Worm (Caenorhabditis elegans): ENCODE data around the gene Y51H7C.7.

Gene Y51H7C.7

ce11 chrII:1436715-1437114 lies 34.3 kb downstream of the Y51H7C.7 start:
- TF ChIP-seq fkh-2 (tag; optimal IDR thresholded peaks at IDR 0.05) (no peak), lin-39 (tag; optimal IDR thresholded peaks at IDR 0.05) (no peak), ceh-28 (tag; optimal IDR thresholded peaks at IDR 0.05) (no peak), ztf-4 (tag; optimal IDR thresholded peaks at IDR 0.05) (no peak), fos-1 (tag; optimal IDR thresholded peaks at IDR 0.05) (no peak), ztf-11 (tag; optimal IDR thresholded peaks at IDR 0.05) (no peak), lin-15B (tag; optimal IDR thresholded peaks at IDR 0.05) (no peak)

ce11 chrII:1437449-1438335 lies 35.3 kb downstream of the Y51H7C.7 start, which contains the start of gene nol-6:
nol-6 (minus strand) TSS chrII:1437499.
- TF ChIP-seq lin-39 (tag; optimal IDR thresholded peaks at IDR 0.05) (no peak), ceh-82 (tag; optimal IDR thresholded peaks at IDR 0.05) (no peak), lin-15B (tag; optimal IDR thresholded peaks at IDR 0.05) (peak; percentile 46), nfya-1 (tag; optimal IDR thresholded peaks at IDR 0.05; ENCODE audit: insufficient read depth) (peak; percentile 56), R02D3.7 (tag; optimal IDR thresholded peaks at IDR 0.05) (peak; percentile 93), pha-4 (tag; optimal IDR thresholded peaks at IDR 0.05) (peak; percentile 61), nhr-23 (tag; optimal IDR thresholded peaks at IDR 0.05) (peak; percentile 5), ama-1 (optimal IDR thresholded peaks at IDR 0.05) (no peak)

DNA sequence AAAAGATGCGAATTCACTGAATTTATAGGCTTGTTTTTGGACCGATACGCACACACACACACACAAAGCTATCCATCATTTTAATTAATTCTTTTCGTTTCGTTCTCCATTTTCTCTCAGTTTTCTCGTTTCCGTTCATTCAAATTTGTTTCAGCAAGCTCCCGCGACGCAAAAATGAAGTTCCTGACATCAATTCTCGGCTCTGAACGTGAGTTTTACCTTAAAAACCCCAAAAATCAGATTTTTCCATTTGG lies 35.9 kb downstream of the Y51H7C.7 start, which contains the start of gene Y51H7C.3:
Y51H7C.3 (plus strand) TSS at position 155 of the 254 bp plus-strand sequence.
- no peak for TF ChIP-seq nhr-43 (tag; optimal IDR thresholded peaks at IDR 0.05; ENCODE audit: poor library complexity, severe bottlenecking)
- TF ChIP-seq nhr-237 (tag; optimal IDR thresholded peaks at IDR 0.05) = no peak
- TF ChIP-seq fos-1 (tag; optimal IDR thresholded peaks at IDR 0.05) = no peak
- no peak for TF ChIP-seq elt-3 (tag; optimal IDR thresholded peaks at IDR 0.05)
- TF ChIP-seq ceh-9 (tag; optimal IDR thresholded peaks at IDR 0.05) = no peak
- no peak for TF ChIP-seq ZK546.5 (tag; optimal IDR thresholded peaks at IDR 0.05)
- TF ChIP-seq tbx-2 (tag; optimal IDR thresholded peaks at IDR 0.05) = no peak
- no peak for TF ChIP-seq mdl-1 (tag; optimal IDR thresholded peaks at IDR 0.05)
- no peak for TF ChIP-seq ceh-28 (tag; optimal IDR thresholded peaks at IDR 0.05)
- no peak for TF ChIP-seq nhr-12 (tag; optimal IDR thresholded peaks at IDR 0.05)
- TF ChIP-seq nhr-11 (tag; optimal IDR thresholded peaks at IDR 0.05) = no peak
- TF ChIP-seq egl-5 (tag; optimal IDR thresholded peaks at IDR 0.05) = no peak
- TF ChIP-seq nfya-1 (tag; optimal IDR thresholded peaks at IDR 0.05; ENCODE audit: insufficient read depth) = no peak
- no peak for TF ChIP-seq lin-39 (tag; optimal IDR thresholded peaks at IDR 0.05)
- no peak for TF ChIP-seq nhr-76 (tag; optimal IDR thresholded peaks at IDR 0.05)
- TF ChIP-seq pha-4 (tag; optimal IDR thresholded peaks at IDR 0.05) = no peak
- TF ChIP-seq pqm-1 (tag; optimal IDR thresholded peaks at IDR 0.05) = no peak

DNA sequence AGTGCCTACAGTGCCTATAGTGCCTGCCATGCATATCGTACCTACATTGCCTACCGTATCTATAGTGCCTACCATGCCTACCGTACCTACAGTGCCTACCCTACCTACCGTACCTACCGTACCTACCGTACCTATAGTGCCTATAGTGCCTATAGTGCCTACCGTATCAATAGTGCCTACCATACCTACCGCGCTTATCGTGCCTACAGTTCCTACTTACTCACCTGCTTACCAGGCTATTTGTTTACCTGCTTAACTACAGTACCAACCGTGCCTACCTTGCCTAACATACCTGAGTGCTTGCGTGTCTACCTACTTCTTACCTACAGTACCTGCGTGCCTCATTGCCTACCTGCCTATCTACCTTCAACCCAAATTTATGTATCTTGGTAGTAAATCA lies 39.1 kb downstream of the Y51H7C.7 start:
- TF ChIP-seq ztf-11 (tag; optimal IDR thresholded peaks at IDR 0.05) = no peak
- no peak for TF ChIP-seq skn-1 (tag; optimal IDR thresholded peaks at IDR 0.05)
- TF ChIP-seq egl-27 (tag; optimal IDR thresholded peaks at IDR 0.05) = no peak
- no peak for TF ChIP-seq pqm-1 (tag; optimal IDR thresholded peaks at IDR 0.05)
- no peak for TF ChIP-seq unc-39 (tag; optimal IDR thresholded peaks at IDR 0.05)
- no peak for TF ChIP-seq pha-4 (tag; optimal IDR thresholded peaks at IDR 0.05)
- TF ChIP-seq hmg-11 (tag; optimal IDR thresholded peaks at IDR 0.05) = no peak
- TF ChIP-seq nhr-28 (tag; optimal IDR thresholded peaks at IDR 0.05) = no peak
- TF ChIP-seq ceh-28 (tag; optimal IDR thresholded peaks at IDR 0.05) = no peak
- TF ChIP-seq nhr-67 (tag; optimal IDR thresholded peaks at IDR 0.05) = no peak
- TF ChIP-seq sea-2 (GFP tag; optimal IDR thresholded peaks at IDR 0.05) = no peak

DNA sequence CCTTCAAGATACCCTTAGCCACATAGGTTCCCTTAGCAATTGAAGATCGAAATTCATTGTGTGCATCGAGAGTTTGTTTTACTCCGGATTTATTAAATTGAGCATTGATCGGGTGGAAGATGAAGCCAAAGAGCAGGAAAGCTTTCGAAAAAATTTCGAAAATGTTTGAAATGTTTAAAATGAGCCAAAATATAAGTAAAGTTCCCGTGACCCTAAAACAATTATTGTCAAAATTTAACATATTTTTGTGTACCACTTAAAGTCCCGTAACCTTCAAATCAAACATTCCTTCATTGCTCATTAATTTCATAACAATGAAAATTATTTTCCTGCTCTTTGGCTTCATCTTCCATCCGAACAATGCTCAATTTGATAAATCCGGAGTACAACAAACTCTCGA lies 42.5 kb downstream of the Y51H7C.7 start, which contains the start of gene scl-17:
scl-17 (plus strand) TSS at position 301 of the 400 bp plus-strand sequence.
- TF ChIP-seq elt-1 (tag; optimal IDR thresholded peaks at IDR 0.05) (no peak), nhr-23 (tag; optimal IDR thresholded peaks at IDR 0.05) (no peak), lin-39 (tag; optimal IDR thresholded peaks at IDR 0.05) (no peak), nhr-77 (tag; optimal IDR thresholded peaks at IDR 0.05) (no peak), lin-15B (tag; optimal IDR thresholded peaks at IDR 0.05) (no peak), ztf-11 (tag; optimal IDR thresholded peaks at IDR 0.05) (no peak), egl-27 (tag; optimal IDR thresholded peaks at IDR 0.05) (no peak)

Data from whole organism, L3 larva.